Fruit fly (Drosophila melanogaster): ENCODE measurements around the gene CG14739.

DNA sequence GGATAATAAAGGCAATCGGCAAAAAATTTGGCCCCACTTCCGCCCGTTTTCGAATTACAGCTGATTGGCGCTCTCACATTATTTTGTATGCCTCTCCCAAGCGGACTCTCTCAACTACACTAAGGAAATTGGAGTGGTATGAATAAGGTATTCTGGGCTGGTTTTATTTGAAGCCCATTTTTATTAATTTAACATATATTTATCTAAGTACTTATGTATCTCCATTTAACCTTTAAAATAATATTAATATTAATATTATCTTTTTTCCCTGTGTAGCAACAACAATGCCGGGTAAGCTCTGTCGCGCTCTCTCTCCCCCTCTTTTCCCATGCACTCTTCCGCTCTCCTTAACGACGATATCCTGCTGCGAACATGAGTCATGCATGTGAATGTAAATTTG is 29.9 kb upstream of the CG14739 start:
- no peak for TF ChIP-seq usp (GFP tag; optimal IDR thresholded peaks at IDR 0.05)
- no peak for TF ChIP-seq EcR (GFP tag; optimal IDR thresholded peaks at IDR 0.05)
- TF ChIP-seq pan (optimal IDR thresholded peaks at IDR 0.05), result no peak
- no peak for TF ChIP-seq psq (optimal IDR thresholded peaks at IDR 0.05)
- no peak for TF ChIP-seq CG8478 (optimal IDR thresholded peaks at IDR 0.05)
